Worm (Caenorhabditis elegans) whole organism, mixed stage, embryonic: ENCODE measurements around the gene srh-240.

Experiments used
- M03D4.4 ChIP-seq: sonication (generic microtip); optimal IDR thresholded peaks from 2 replicates; lab custom pipeline; 2017; ENCODE audit warnings: mild to moderate bottlenecking, missing genetic modification characterization, missing compliant biosample characterization
- ceh-39 ChIP-seq: fragments of 150-350 bp; optimal IDR thresholded peaks from 2 replicates; lab custom pipeline; 2014; ENCODE audit warnings: missing biosample characterization, missing genetic modification characterization
- elt-1 ChIP-seq: sonication (generic microtip); optimal IDR thresholded peaks from 2 replicates; lab custom pipeline; 2017; ENCODE audit warnings: missing genetic modification characterization, mild to moderate bottlenecking, missing compliant biosample characterization, antibody characterized with exemption, moderate library complexity, borderline replicate concordance; ENCODE audit not compliant: insufficient read depth
- elt-3 ChIP-seq: fragments of 150-350 bp; optimal IDR thresholded peaks from 2 replicates; lab custom pipeline; 2014; ENCODE audit warnings: missing biosample characterization, missing genetic modification characterization
- flh-1 ChIP-seq: fragments of 200-800 bp; sonication (Bioruptor generic); optimal IDR thresholded peaks from 2 replicates; lab custom pipeline; 2018; ENCODE audit warnings: mild to moderate bottlenecking, missing genetic modification characterization, moderate library complexity, missing compliant biosample characterization
- hlh-1 ChIP-seq: fragments of 150-350 bp; optimal IDR thresholded peaks from 2 replicates; lab custom pipeline; 2014; ENCODE audit warnings: missing biosample characterization, missing genetic modification reagents, missing genetic modification characterization
- lin-13 ChIP-seq: fragments of 150-350 bp; optimal IDR thresholded peaks from 2 replicates; lab custom pipeline; 2014; ENCODE audit warnings: missing biosample characterization, missing genetic modification characterization
- lsy-2 ChIP-seq: fragments of 150-350 bp; optimal IDR thresholded peaks from 2 replicates; lab custom pipeline; 2014; ENCODE audit warnings: missing biosample characterization, missing genetic modification characterization
- nhr-2 ChIP-seq: fragments of 150-350 bp; optimal IDR thresholded peaks from 2 replicates; lab custom pipeline; 2014; ENCODE audit warnings: missing biosample characterization, missing genetic modification characterization
- unc-39 ChIP-seq: fragments of 150-350 bp; optimal IDR thresholded peaks from 2 replicates; lab custom pipeline; 2014; ENCODE audit warnings: missing biosample characterization, missing genetic modification characterization
- unc-62 ChIP-seq: fragments of 150-350 bp; optimal IDR thresholded peaks from 2 replicates; lab custom pipeline; 2014; ENCODE audit warnings: missing biosample characterization, missing genetic modification reagents, missing genetic modification characterization
- ztf-11 ChIP-seq: fragments of 150-350 bp; optimal IDR thresholded peaks from 2 replicates; lab custom pipeline; 2014; ENCODE audit warnings: missing biosample characterization, missing genetic modification characterization

DNA sequence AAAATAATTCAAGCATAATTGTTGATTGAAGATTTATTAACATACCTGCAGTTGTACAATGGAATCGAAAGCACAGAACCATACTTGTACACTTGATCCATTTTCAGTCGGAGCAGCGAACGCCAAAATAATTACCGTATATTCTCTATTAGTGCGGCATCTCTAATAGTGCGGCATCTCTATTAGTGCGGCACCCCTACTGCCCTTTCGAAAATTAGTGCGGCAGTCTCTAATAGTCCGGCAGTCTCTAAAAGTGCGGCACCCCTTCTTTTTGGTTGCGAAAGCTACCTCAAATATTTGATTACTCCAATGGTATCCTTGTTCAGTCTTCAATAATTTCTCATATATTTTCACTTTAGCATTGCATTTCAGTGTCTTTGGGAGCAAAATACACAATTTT, 46.9 kb upstream of the srh-240 start, which contains the start of gene srt-34:
- no peak for TF ChIP-seq elt-1 (tag; lab: Kevin White, UChicago)
- TF ChIP-seq ceh-39 (tag; lab: Kevin White, UChicago): no peak
- TF ChIP-seq elt-3 (tag; lab: Kevin White, UChicago): no peak
- TF ChIP-seq nhr-2 (tag; lab: Kevin White, UChicago): no peak
- TF ChIP-seq lin-13 (tag; lab: Kevin White, UChicago): no peak
- TF ChIP-seq lsy-2 (tag; lab: Kevin White, UChicago): no peak
- no peak for TF ChIP-seq unc-62 (GFP tag; lab: Kevin White, UChicago)
- no peak for TF ChIP-seq unc-39 (tag; lab: Kevin White, UChicago)
- no peak for TF ChIP-seq ztf-11 (tag; lab: Kevin White, UChicago)
- no peak for TF ChIP-seq hlh-1 (tag; lab: Kevin White, UChicago)
- no peak for TF ChIP-seq M03D4.4 (tag; lab: Kevin White, UChicago)
- no peak for TF ChIP-seq flh-1 (GFP tag; lab: Kevin White, UChicago)
